Worm (Caenorhabditis elegans) whole organism, L2 larva: ENCODE results near the gene R02D5.24.

Source experiments
- ceh-16 ChIP-seq: fragments of 150-350 bp; optimal IDR thresholded peaks from 2 replicates; lab custom pipeline; 2014; ENCODE audit warnings: missing biosample characterization, missing genetic modification characterization
- egl-27 ChIP-seq: sonication (generic microtip); optimal IDR thresholded peaks from 3 replicates; lab custom pipeline; 2017; ENCODE audit warnings: missing biosample characterization, missing genetic modification reagents, missing genetic modification characterization
- lin-13 ChIP-seq: fragments of 150-350 bp; optimal IDR thresholded peaks from 2 replicates; lab custom pipeline; 2014; ENCODE audit warnings: missing biosample characterization, missing genetic modification reagents, missing genetic modification characterization
- mdl-1 ChIP-seq, 2 experiments: fragments of 150-350 bp in 1 of 2; sonication (generic microtip) in 1 of 2; optimal IDR thresholded peaks; 2 replicates each; lab custom pipeline; 2017; ENCODE audit warnings: missing biosample characterization in 2 of 2, missing genetic modification characterization in 2 of 2
- nhr-11 ChIP-seq: fragments of 150-350 bp; optimal IDR thresholded peaks from 2 replicates; lab custom pipeline; 2014; ENCODE audit warnings: missing biosample characterization, missing genetic modification characterization
- skn-1 ChIP-seq: sonication (generic microtip); optimal IDR thresholded peaks from 2 replicates; lab custom pipeline; 2017; ENCODE audit warnings: missing biosample characterization, missing genetic modification characterization
- unc-62 ChIP-seq: fragments of 150-350 bp; optimal IDR thresholded peaks from 2 replicates; lab custom pipeline; 2014; ENCODE audit warnings: missing biosample characterization, missing genetic modification reagents, missing genetic modification characterization

DNA sequence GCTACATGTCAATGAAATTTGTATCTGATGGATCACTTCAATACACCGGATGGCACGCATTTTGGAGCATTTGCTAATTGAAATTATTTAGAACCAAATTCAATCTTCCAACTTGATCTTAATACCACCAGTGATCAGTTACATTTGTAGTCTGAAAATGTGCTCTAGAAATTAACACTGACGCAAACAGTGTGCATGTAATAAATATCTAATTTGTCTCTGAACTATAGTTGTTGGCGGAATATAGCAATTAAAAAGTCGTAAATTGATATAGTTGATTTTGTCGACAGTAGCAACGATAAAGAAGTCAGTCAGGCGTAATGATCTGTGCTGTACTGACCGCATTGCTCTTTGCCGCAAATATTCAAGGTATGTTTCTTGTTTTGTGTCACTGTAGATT is 28.9 kb upstream of the R02D5.24 start, which contains the start of gene clec-227:
- TF ChIP-seq egl-27 (no peak), mdl-1 (tag; optimal IDR thresholded peaks at IDR 0.05; lab: Kevin White, UChicago) (no peak), ceh-16 (tag; lab: Kevin White, UChicago) (no peak), unc-62 (GFP tag; lab: Kevin White, UChicago) (no peak), lin-13 (no peak), skn-1 (no peak), nhr-11 (tag; lab: Kevin White, UChicago) (no peak)
